Worm (Caenorhabditis elegans): ENCODE measurements around the gene irld-66.

Gene irld-66

DNA sequence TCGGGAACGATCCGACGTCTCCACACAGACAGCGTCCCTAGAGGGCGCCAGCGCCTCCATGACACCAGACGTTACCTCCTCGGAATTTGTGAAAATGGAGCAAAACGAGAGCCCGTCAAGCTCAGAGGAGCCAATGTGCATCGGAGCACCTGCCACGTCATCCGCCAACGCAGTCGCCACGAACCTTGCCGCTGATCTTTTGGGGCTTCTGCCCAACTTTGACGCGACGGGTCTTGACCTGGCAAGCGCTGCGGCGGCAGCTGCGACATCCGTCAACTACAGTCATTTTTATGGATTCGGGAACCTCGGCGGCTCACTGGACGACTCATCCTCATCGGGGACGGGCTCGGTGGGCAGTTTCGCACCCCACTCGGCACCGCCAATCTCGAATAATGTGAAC lies 44.8 kb upstream of the irld-66 start (continued):
- TF ChIP-seq F22D6.2 (tag; optimal IDR thresholded peaks at IDR 0.05) = peak; percentile 4
- TF ChIP-seq mel-28 (tag; optimal IDR thresholded peaks at IDR 0.05; ENCODE audit: borderline replicate concordance) = no peak
- TF ChIP-seq ceh-58 (GFP tag; IDR thresholded peaks at IDR 0.05) = no peak
- no peak for TF ChIP-seq attf-6 (GFP tag; IDR thresholded peaks at IDR 0.05)
- no peak for TF ChIP-seq nfyb-1 (GFP tag; IDR thresholded peaks at IDR 0.05)
- TF ChIP-seq fkh-3 (tag; optimal IDR thresholded peaks at IDR 0.05) = no peak
- TF ChIP-seq Y79H2A.3 (GFP tag; conservative IDR thresholded peaks at IDR 0.05) = no peak
- no peak for TF ChIP-seq F23B12.7 (tag; optimal IDR thresholded peaks at IDR 0.05; ENCODE audit: insufficient read depth)
- TF ChIP-seq sdz-38 (tag; optimal IDR thresholded peaks at IDR 0.05) = no peak
- no peak for TF ChIP-seq egl-18 (GFP tag; IDR thresholded peaks at IDR 0.05)
- no peak for TF ChIP-seq mxl-1 (tag; optimal IDR thresholded peaks at IDR 0.05)
- no peak for TF ChIP-seq sptf-2 (GFP tag; optimal IDR thresholded peaks at IDR 0.05)
- TF ChIP-seq snpc-4 (GFP tag; optimal IDR thresholded peaks at IDR 0.05) = no peak
- TF ChIP-seq snpc-4 (tag; optimal IDR thresholded peaks at IDR 0.05) = no peak
- no peak for TF ChIP-seq B0336.3 (GFP tag; IDR thresholded peaks at IDR 0.05)
- TF ChIP-seq egrh-3 (GFP tag; IDR thresholded peaks at IDR 0.05) = peak; percentile 71; the same call in 1 of the 2 replicates
- TF ChIP-seq ceh-79 (tag; optimal IDR thresholded peaks at IDR 0.05) = no peak
- TF ChIP-seq let-607 (tag; optimal IDR thresholded peaks at IDR 0.05) = no peak
- no peak for TF ChIP-seq sea-2 (GFP tag; IDR thresholded peaks at IDR 0.05)
- no peak for TF ChIP-seq athp-1 (tag; optimal IDR thresholded peaks at IDR 0.05)
- TF ChIP-seq lin-26 (GFP tag; IDR thresholded peaks at IDR 0.05) = peak; percentile 50; the same call in 1 of the 2 replicates
- TF ChIP-seq F37B4.10 (GFP tag; IDR thresholded peaks at IDR 0.05) = no peak
- peak; percentile 6 for TF ChIP-seq chd-7 (tag; optimal IDR thresholded peaks at IDR 0.05)
- TF ChIP-seq madf-10 (tag; optimal IDR thresholded peaks at IDR 0.05) = no peak

DNA sequence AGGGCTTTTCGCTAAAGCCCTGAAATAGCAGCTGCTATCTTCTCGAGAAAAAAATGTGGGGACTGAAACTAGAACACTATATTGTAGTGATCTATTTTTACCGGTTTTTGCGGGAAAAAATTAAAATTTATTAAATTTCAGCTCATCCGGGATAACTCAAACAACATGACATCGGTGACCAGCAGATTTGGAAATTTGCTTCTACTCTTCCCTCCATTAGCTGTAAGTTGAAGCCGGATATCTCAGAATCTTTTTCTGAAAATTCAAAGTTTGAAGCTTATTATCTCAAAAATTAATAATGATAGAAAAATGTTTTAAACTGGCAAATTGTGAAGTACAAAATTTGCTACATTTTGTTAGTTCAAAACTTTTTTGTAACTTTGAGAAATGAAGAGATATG lies 43.7 kb upstream of the irld-66 start:
- TF ChIP-seq lin-40 (tag; optimal IDR thresholded peaks at IDR 0.05) (no peak), die-1 (tag; optimal IDR thresholded peaks at IDR 0.05) (no peak), hmg-20 (GFP tag; IDR thresholded peaks at IDR 0.05) (no peak), atf-7 (tag; optimal IDR thresholded peaks at IDR 0.05) (no peak), mel-28 (tag; optimal IDR thresholded peaks at IDR 0.05; ENCODE audit: borderline replicate concordance) (no peak), attf-6 (GFP tag; IDR thresholded peaks at IDR 0.05) (no peak), unc-62 (GFP tag; optimal IDR thresholded peaks at IDR 0.05) (no peak), pha-4 (tag; optimal IDR thresholded peaks at IDR 0.05) (no peak), ama-1 (optimal IDR thresholded peaks at IDR 0.05) (no peak), ama-1 (GFP tag; optimal IDR thresholded peaks at IDR 0.05) (no peak)

DNA sequence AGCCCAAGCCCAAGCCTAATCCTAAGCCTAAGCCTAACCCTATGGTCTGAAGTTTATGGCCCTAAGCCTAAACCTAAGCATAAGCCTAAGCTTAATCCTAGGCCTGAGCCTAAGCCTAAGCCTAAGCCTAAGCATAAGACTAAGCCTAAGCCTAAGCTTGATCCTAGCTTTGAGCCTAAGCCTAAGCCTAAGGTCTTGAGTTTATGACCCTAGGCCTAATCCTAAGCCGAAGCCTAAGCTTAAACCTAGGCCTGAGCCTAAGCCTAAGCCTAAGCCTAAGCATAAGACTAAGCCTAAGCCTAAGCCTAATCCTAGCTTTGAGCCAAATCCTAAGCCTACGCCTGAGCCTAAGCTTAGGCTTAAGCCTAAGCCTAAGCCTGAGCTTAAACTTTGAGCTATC lies 38.4 kb upstream of the irld-66 start:
- TF ChIP-seq ceh-91 (GFP tag; IDR thresholded peaks at IDR 0.05) (no peak), dox-1 (GFP tag; IDR thresholded peaks at IDR 0.05) (0 out of 2 replicates have a peak, but pooled peaks have one; percentile 16), pbrm-1 (GFP tag; IDR thresholded peaks at IDR 0.05) (no peak)

DNA sequence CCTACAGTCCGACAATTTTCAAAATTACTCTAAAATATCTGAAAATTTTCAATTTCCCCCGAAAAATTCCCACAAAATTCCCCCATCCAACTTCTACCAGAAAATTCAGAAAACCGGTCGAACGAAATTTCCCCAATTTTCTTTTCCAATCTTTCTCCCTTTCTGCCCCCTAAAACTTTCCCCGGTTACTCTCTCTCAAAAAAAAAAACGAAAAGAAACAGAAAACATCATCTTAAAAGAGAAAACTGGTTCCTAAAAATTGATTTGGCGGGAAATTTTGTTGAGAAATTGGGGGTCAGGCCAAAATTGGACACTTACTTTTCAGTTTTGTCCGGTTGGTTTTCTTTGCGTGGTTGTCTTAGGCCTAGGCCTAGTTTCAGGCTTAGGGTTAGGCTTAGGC lies 37.0 kb upstream of the irld-66 start:
- TF ChIP-seq C17E4.6 (GFP tag; IDR thresholded peaks at IDR 0.05) = no peak
- TF ChIP-seq mel-28 (tag; optimal IDR thresholded peaks at IDR 0.05; ENCODE audit: borderline replicate concordance) = no peak
- TF ChIP-seq F57A8.1 (GFP tag; optimal IDR thresholded peaks at IDR 0.05) = no peak
- no peak for TF ChIP-seq nfyb-1 (GFP tag; IDR thresholded peaks at IDR 0.05)
- TF ChIP-seq lin-40 (tag; optimal IDR thresholded peaks at IDR 0.05) = no peak
- no peak for TF ChIP-seq lin-35 (GFP tag; optimal IDR thresholded peaks at IDR 0.05)

Data from whole organism, young adult.